Worm (Caenorhabditis elegans) whole organism, L1 larva: ENCODE measurements around the gene srlf-26.
A peak's percentile ranks its signal among the peaks of the same experiment; 100 is the strongest.

ENCODE experiments used
- C34B4.2 ChIP-seq: sonication (generic microtip); optimal IDR thresholded peaks from 2 replicates; lab custom pipeline; 2017; ENCODE audit warnings: mild to moderate bottlenecking, missing genetic modification characterization, missing compliant biosample characterization
- aha-1 ChIP-seq: fragments of 150-350 bp; optimal IDR thresholded peaks from 2 replicates; lab custom pipeline; 2014; ENCODE audit warnings: missing biosample characterization, missing genetic modification characterization
- blmp-1 ChIP-seq: fragments of 150-350 bp; optimal IDR thresholded peaks from 2 replicates; lab custom pipeline; 2014; ENCODE audit warnings: missing biosample characterization, missing genetic modification characterization
- ceh-63 ChIP-seq: fragments of 200-800 bp; sonication (Bioruptor generic); optimal IDR thresholded peaks from 2 replicates; lab custom pipeline; 2018; ENCODE audit warnings: mild to moderate bottlenecking, missing genetic modification characterization, missing compliant biosample characterization
- ceh-8 ChIP-seq: fragments of 200-800 bp; sonication (Bioruptor generic); optimal IDR thresholded peaks from 2 replicates; lab custom pipeline; 2018; ENCODE audit warnings: mild to moderate bottlenecking, missing genetic modification characterization, moderate library complexity, missing compliant biosample characterization
- ceh-88 ChIP-seq: fragments of 200-800 bp; sonication (Bioruptor generic); IDR thresholded peaks from 2 replicates; pipeline ENCODE4 v1.3.6; 2022; ENCODE audit warnings: missing genetic modification characterization, missing compliant biosample characterization
- dpl-1 ChIP-seq, 3 experiments: fragments of 150-350 bp in 2 of 3; sonication (generic microtip) in 1 of 3; optimal IDR thresholded peaks; 2 replicates each; lab custom pipeline; 2014 to 2017; ENCODE audit warnings: missing biosample characterization in 3 of 3, missing genetic modification characterization in 3 of 3, missing genetic modification reagents in 3 of 3
- efl-1 ChIP-seq, 4 experiments: fragments of 150-350 bp; optimal IDR thresholded peaks in 3 of 4; peaks in 1 of 4; 1 replicate in 1 of 4; 2 replicates in 3 of 4; lab custom pipeline; 2014; ENCODE audit warnings: missing biosample characterization in 2 of 4, missing genetic modification characterization in 2 of 4, missing genetic modification reagents in 2 of 4
- efl-3 ChIP-seq: fragments of 200-800 bp; sonication (Bioruptor generic); optimal IDR thresholded peaks from 2 replicates; lab custom pipeline; 2018; ENCODE audit warnings: mild to moderate bottlenecking, missing genetic modification characterization, missing compliant biosample characterization
- egl-13 ChIP-seq: sonication (generic microtip); optimal IDR thresholded peaks from 2 replicates; lab custom pipeline; 2016; ENCODE audit warnings: missing genotype, missing genetic modification reagents, missing genetic modification characterization, missing compliant biosample characterization
- egl-27 ChIP-seq, 2 experiments: fragments of 150-350 bp in 1 of 2; sonication (generic microtip); optimal IDR thresholded peaks; 3 replicates each; lab custom pipeline; 2017 to 2018; ENCODE audit warnings: missing biosample characterization in 2 of 2, missing genetic modification characterization in 2 of 2, missing genetic modification reagents in 2 of 2
- elt-2 ChIP-seq: sonication (generic microtip); optimal IDR thresholded peaks from 2 replicates; lab custom pipeline; 2016; ENCODE audit warnings: missing genetic modification characterization, mild to moderate bottlenecking, inconsistent platforms, missing compliant biosample characterization, missing genetic modification reagents
- elt-3 ChIP-seq, 6 experiments: fragments of 150-350 bp in 1 of 6; sonication (generic microtip); optimal IDR thresholded peaks; 2 replicates each; lab custom pipeline; 2017 to 2018; ENCODE audit warnings: missing biosample characterization in 6 of 6, missing genetic modification characterization in 6 of 6, inconsistent platforms in 1 of 6
- grh-1 ChIP-seq: fragments of 200-800 bp; sonication (Bioruptor generic); IDR thresholded peaks from 2 replicates; pipeline ENCODE4 v1.3.6; 2022; ENCODE audit warnings: missing genetic modification reagents, missing genetic modification characterization, missing compliant biosample characterization
- hpl-2 ChIP-seq: fragments of 150-350 bp; optimal IDR thresholded peaks from 2 replicates; lab custom pipeline; 2014; ENCODE audit warnings: missing biosample characterization, missing genetic modification reagents, missing genetic modification characterization
- irx-1 ChIP-seq: sonication (generic microtip); optimal IDR thresholded peaks from 2 replicates; lab custom pipeline; 2016; ENCODE audit warnings: missing genetic modification characterization, missing compliant biosample characterization
- isw-1 ChIP-seq: fragments of 200-800 bp; sonication (Bioruptor generic); IDR thresholded peaks from 2 replicates; pipeline ENCODE4 v1.3.6; 2022; ENCODE audit warnings: missing genetic modification characterization, missing compliant biosample characterization
- lin-13 ChIP-seq: fragments of 150-350 bp; optimal IDR thresholded peaks from 2 replicates; lab custom pipeline; 2014; ENCODE audit warnings: missing biosample characterization, missing genetic modification reagents, missing genetic modification characterization
- lin-14 ChIP-seq: fragments of 200-800 bp; sonication (Bioruptor generic); optimal IDR thresholded peaks from 2 replicates; lab custom pipeline; 2018; ENCODE audit warnings: mild to moderate bottlenecking, missing genetic modification characterization, moderate library complexity, missing compliant biosample characterization
- lin-15B ChIP-seq: fragments of 150-350 bp; sonication (generic microtip); optimal IDR thresholded peaks from 3 replicates; lab custom pipeline; 2014; ENCODE audit warnings: missing biosample characterization, missing genetic modification characterization
- lin-35 ChIP-seq, 2 experiments: fragments of 150-350 bp; optimal IDR thresholded peaks; 2 replicates each; lab custom pipeline; 2014; ENCODE audit warnings: missing biosample characterization in 2 of 2, missing genetic modification characterization in 2 of 2, missing genetic modification reagents in 2 of 2
- lsy-2 ChIP-seq, 2 experiments: fragments of 150-350 bp; optimal IDR thresholded peaks; 2 replicates each; lab custom pipeline; 2014; ENCODE audit warnings: missing biosample characterization in 2 of 2, missing genetic modification characterization in 2 of 2
- mab-9 ChIP-seq: fragments of 200-800 bp; sonication (Bioruptor generic); IDR thresholded peaks from 2 replicates; pipeline ENCODE4 v1.3.6; 2022; ENCODE audit warnings: missing genetic modification reagents, missing genetic modification characterization, missing compliant biosample characterization
- mef-2 ChIP-seq: fragments of 150-350 bp; optimal IDR thresholded peaks from 2 replicates; lab custom pipeline; 2014; ENCODE audit warnings: missing biosample characterization, missing genetic modification characterization
- mep-1 ChIP-seq: fragments of 150-350 bp; optimal IDR thresholded peaks from 2 replicates; lab custom pipeline; 2014; ENCODE audit warnings: missing biosample characterization, missing genetic modification characterization
- nhr-12 ChIP-seq: sonication (generic microtip); optimal IDR thresholded peaks from 2 replicates; lab custom pipeline; 2017; ENCODE audit warnings: missing biosample characterization, missing genetic modification characterization
- nhr-19 ChIP-seq: fragments of 200-800 bp; sonication (Bioruptor generic); conservative IDR thresholded peaks from 2 replicates; pipeline ENCODE4 v1.3.6; 2022; ENCODE audit warnings: missing genetic modification characterization, missing compliant biosample characterization
- nhr-20 ChIP-seq: sonication (generic microtip); optimal IDR thresholded peaks from 2 replicates; lab custom pipeline; 2016; ENCODE audit warnings: mild to moderate bottlenecking, missing genetic modification characterization, missing compliant biosample characterization
- nhr-28 ChIP-seq: fragments of 150-350 bp; optimal IDR thresholded peaks from 2 replicates; lab custom pipeline; 2014; ENCODE audit warnings: missing biosample characterization, missing genetic modification characterization
- nhr-47 ChIP-seq: sonication (generic microtip); optimal IDR thresholded peaks from 2 replicates; lab custom pipeline; 2016; ENCODE audit warnings: mild to moderate bottlenecking, missing genetic modification characterization, moderate library complexity, missing compliant biosample characterization
- nhr-71 ChIP-seq: sonication (generic microtip); optimal IDR thresholded peaks from 2 replicates; lab custom pipeline; 2016; ENCODE audit warnings: mild to moderate bottlenecking, missing genetic modification characterization, moderate library complexity, missing compliant biosample characterization
- nhr-77 ChIP-seq: fragments of 150-350 bp; optimal IDR thresholded peaks from 2 replicates; lab custom pipeline; 2014; ENCODE audit warnings: missing biosample characterization, missing genetic modification characterization
- nhr-84 ChIP-seq: sonication (generic microtip); optimal IDR thresholded peaks from 2 replicates; lab custom pipeline; 2017; ENCODE audit warnings: missing biosample characterization, missing genetic modification characterization
- nhr-85 ChIP-seq: sonication (generic microtip); peaks from one replicate; lab custom pipeline; 2016; ENCODE audit warnings: missing genetic modification characterization, inconsistent platforms, missing compliant biosample characterization
- nhr-90 ChIP-seq: sonication (generic microtip); optimal IDR thresholded peaks from 2 replicates; lab custom pipeline; 2016; ENCODE audit warnings: mild to moderate bottlenecking, missing genetic modification characterization, missing compliant biosample characterization; ENCODE audit not compliant: poor library complexity
- skn-1 ChIP-seq: fragments of 150-350 bp; optimal IDR thresholded peaks from 2 replicates; lab custom pipeline; 2014; ENCODE audit warnings: missing biosample characterization, missing genetic modification characterization
- snpc-4 ChIP-seq: fragments of 150-350 bp; optimal IDR thresholded peaks from 2 replicates; lab custom pipeline; 2014; ENCODE audit warnings: missing biosample characterization, missing genetic modification characterization
- snu-23 ChIP-seq: sonication (generic microtip); optimal IDR thresholded peaks from 2 replicates; lab custom pipeline; 2016; ENCODE audit warnings: missing genetic modification characterization, missing compliant biosample characterization
- sox-4 ChIP-seq: sonication (generic microtip); optimal IDR thresholded peaks from 2 replicates; lab custom pipeline; 2016; ENCODE audit warnings: missing genetic modification characterization, missing compliant biosample characterization
- sup-37 ChIP-seq: fragments of 200-800 bp; sonication (Bioruptor generic); optimal IDR thresholded peaks from 2 replicates; lab custom pipeline; 2018; ENCODE audit warnings: mild to moderate bottlenecking, missing genetic modification characterization, missing compliant biosample characterization
- swsn-7 ChIP-seq: sonication (generic microtip); optimal IDR thresholded peaks from 2 replicates; lab custom pipeline; 2016; ENCODE audit warnings: missing genetic modification characterization, missing compliant biosample characterization
- tbx-2 ChIP-seq: sonication (generic microtip); optimal IDR thresholded peaks from 2 replicates; lab custom pipeline; 2016; ENCODE audit warnings: missing genetic modification characterization, missing compliant biosample characterization
- tlp-1 ChIP-seq: fragments of 150-350 bp; optimal IDR thresholded peaks from 2 replicates; lab custom pipeline; 2014; ENCODE audit warnings: missing biosample characterization, missing genetic modification characterization
- unc-62 ChIP-seq: fragments of 150-350 bp; optimal IDR thresholded peaks from 2 replicates; lab custom pipeline; 2014; ENCODE audit warnings: missing biosample characterization, missing genetic modification reagents, missing genetic modification characterization
- unc-86 ChIP-seq: sonication (generic microtip); optimal IDR thresholded peaks from 2 replicates; lab custom pipeline; 2016; ENCODE audit warnings: missing genetic modification characterization, missing compliant biosample characterization
- unc-98 ChIP-seq: fragments of 200-800 bp; sonication (Bioruptor generic); IDR thresholded peaks from 2 replicates; pipeline ENCODE4 v1.3.6; 2022; ENCODE audit warnings: missing genetic modification characterization, missing compliant biosample characterization
- vab-15 ChIP-seq: sonication (generic microtip); optimal IDR thresholded peaks from 2 replicates; lab custom pipeline; 2017; ENCODE audit warnings: missing genotype, mild to moderate bottlenecking, missing genetic modification characterization, missing compliant biosample characterization
- xbp-1 ChIP-seq: sonication (generic microtip); optimal IDR thresholded peaks from 2 replicates; lab custom pipeline; 2016; ENCODE audit warnings: missing genetic modification characterization, missing compliant biosample characterization
- ztf-4 ChIP-seq: fragments of 150-350 bp; optimal IDR thresholded peaks from 2 replicates; lab custom pipeline; 2014; ENCODE audit warnings: missing biosample characterization, missing genetic modification characterization

srlf-26 gene

ce11 chrIV:13701472-13701871, 22.7 kb downstream of the srlf-26 start:
- TF ChIP-seq blmp-1 (tag; lab: Kevin White, UChicago) (no peak), efl-1 (optimal IDR thresholded peaks at IDR 0.05; lab: Kevin White, UChicago) (no peak), efl-1 (GFP tag; optimal IDR thresholded peaks at IDR 0.05 in 1 of 2; lab: Kevin White, UChicago) (peak in 1 of 2 experiments; percentile 10), irx-1 (no peak), ceh-88 (no peak), hpl-2 (GFP tag; lab: Kevin White, UChicago) (no peak), lin-35 (GFP tag; optimal IDR thresholded peaks at IDR 0.05; lab: Kevin White, UChicago) (peak in 1 of 2 experiments; percentile 12), lsy-2 (tag; optimal IDR thresholded peaks at IDR 0.05; lab: Kevin White, UChicago) (no peak), nhr-90 (peak; percentile 3), sup-37 (GFP tag; lab: Kevin White, UChicago) (no peak), snpc-4 (tag; lab: Kevin White, UChicago) (no peak), tlp-1 (no peak), nhr-12 (tag; lab: Kevin White, UChicago) (no peak)

- TF ChIP-seq lin-14 (peak; percentile 2), lin-13 (no peak), mab-9 (peak; percentile 53; the same call in 1 of the 2 replicates)
Measured at ce11 chrIV:13702681-13703080, 23.9 kb downstream of the srlf-26 start.

DNA sequence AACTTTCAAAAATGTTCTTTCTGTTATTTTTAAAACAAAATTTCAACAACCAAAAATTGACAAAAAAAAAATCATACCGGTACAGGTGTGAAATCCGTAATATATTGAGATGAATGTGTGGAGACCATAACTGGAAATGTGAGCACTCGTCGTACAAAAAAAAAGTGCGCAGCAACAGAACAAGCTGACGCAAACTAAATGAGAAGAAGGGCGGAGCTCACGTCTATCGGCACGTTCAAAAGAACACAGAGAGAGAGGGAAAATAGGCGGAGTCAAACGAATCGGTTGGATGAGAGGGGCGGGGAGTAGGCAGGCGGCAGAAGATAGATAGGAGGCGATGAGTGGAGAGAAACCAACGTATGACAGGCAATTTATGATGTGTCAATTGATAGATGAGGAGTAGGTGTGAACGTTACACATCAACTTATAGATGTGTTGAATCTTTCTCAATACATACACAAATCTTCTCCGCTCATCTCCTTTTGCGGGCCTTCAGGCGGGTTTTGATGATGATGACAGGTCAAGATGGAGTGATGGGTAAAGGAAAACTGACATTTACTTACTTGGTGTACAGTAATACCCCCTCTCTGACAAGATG, 25.2 kb downstream of the srlf-26 start, which contains the start of gene tlp-1:
Gene tlp-1 (minus strand): TSS at position 255 of the 598 bp plus-strand sequence.
- TF ChIP-seq efl-3 (GFP tag; lab: Kevin White, UChicago): peak; percentile 13
- TF ChIP-seq mep-1 (tag; lab: Kevin White, UChicago): peak; percentile 22
- no peak for TF ChIP-seq sox-4
- TF ChIP-seq dpl-1 (GFP tag; optimal IDR thresholded peaks at IDR 0.05; lab: Kevin White, UChicago): peak in 1 of 3 experiments; percentile 25
- peak; percentile 62 for TF ChIP-seq nhr-71
- peak; percentile 39; the same call in 1 of the 2 replicates for TF ChIP-seq nhr-19 (GFP tag; lab: Robert Waterston, UW)
- TF ChIP-seq tbx-2 (tag; lab: Kevin White, UChicago): peak; percentile 90
- peak; percentile 40 for TF ChIP-seq nhr-20 (tag; lab: Kevin White, UChicago)
- TF ChIP-seq irx-1: peak; percentile 46
- TF ChIP-seq mab-9: peak; percentile 77
- TF ChIP-seq C34B4.2 (tag; lab: Kevin White, UChicago): no peak
- TF ChIP-seq isw-1 (GFP tag; lab: Robert Waterston, UW): no peak
- peak; percentile 5 to 15 for TF ChIP-seq egl-27 (tag; optimal IDR thresholded peaks at IDR 0.05; lab: Kevin White, UChicago)
- TF ChIP-seq nhr-47: peak; percentile 18
- peak; percentile 12 for TF ChIP-seq swsn-7 (tag; lab: Kevin White, UChicago)
- no peak for TF ChIP-seq nhr-84 (tag; lab: Kevin White, UChicago)
- no peak for TF ChIP-seq mef-2 (tag; lab: Kevin White, UChicago)
- no peak for TF ChIP-seq tlp-1
- TF ChIP-seq elt-2 (tag; lab: Kevin White, UChicago): peak; percentile 13
- TF ChIP-seq unc-86 (tag; lab: Kevin White, UChicago): no peak
- TF ChIP-seq xbp-1 (tag; lab: Kevin White, UChicago): peak; percentile 9
- TF ChIP-seq elt-3 (tag; optimal IDR thresholded peaks at IDR 0.05; lab: Kevin White, UChicago): peak in 4 of 6 experiments; percentile 47 to 86 (median 66)
- TF ChIP-seq vab-15 (tag; lab: Kevin White, UChicago): peak; percentile 70
- no peak for TF ChIP-seq ceh-63
- peak; percentile 61 for TF ChIP-seq grh-1
- no peak for TF ChIP-seq skn-1 (tag; lab: Kevin White, UChicago)
- no peak for TF ChIP-seq unc-98 (GFP tag; lab: Robert Waterston, UW)
- no peak for TF ChIP-seq nhr-28 (tag; lab: Kevin White, UChicago)
- no peak for TF ChIP-seq aha-1 (tag; lab: Kevin White, UChicago)
- no peak for TF ChIP-seq nhr-77 (tag; lab: Kevin White, UChicago)
- TF ChIP-seq snu-23 (GFP tag; lab: Kevin White, UChicago): peak; percentile 68
- TF ChIP-seq lin-15B (tag; lab: Kevin White, UChicago): no peak
- TF ChIP-seq nhr-85 (tag; lab: Kevin White, UChicago): peak; percentile 95
- peak; percentile 52 for TF ChIP-seq unc-62 (GFP tag; lab: Kevin White, UChicago)
- TF ChIP-seq ztf-4: no peak
- peak; percentile 34 to 37 for TF ChIP-seq lin-35 (GFP tag; optimal IDR thresholded peaks at IDR 0.05; lab: Kevin White, UChicago)
- TF ChIP-seq egl-13 (tag; lab: Kevin White, UChicago): no peak
- TF ChIP-seq lsy-2 (tag; optimal IDR thresholded peaks at IDR 0.05; lab: Kevin White, UChicago): peak; percentile 41 to 73
- no peak for TF ChIP-seq ceh-8 (GFP tag; lab: Kevin White, UChicago)
